Fruit fly (Drosophila melanogaster) whole organism, embryonic: ENCODE data around the gene CG33483.

Experiments
- Abd-B ChIP-seq: fragments of 200-800 bp; sonication (Bioruptor generic); optimal IDR thresholded peaks from 2 replicates; lab custom pipeline; 2018; ENCODE audit warnings: missing biosample characterization, mild to moderate bottlenecking, missing genetic modification characterization, moderate library complexity
- Antp ChIP-seq: fragments of 200-800 bp; sonication (Bioruptor generic); optimal IDR thresholded peaks from 3 replicates; lab custom pipeline; 2016; ENCODE audit warnings: missing biosample characterization, missing genetic modification characterization
- Atf-2 ChIP-seq: fragments of 200-800 bp; sonication (Bioruptor generic); optimal IDR thresholded peaks from 2 replicates; lab custom pipeline; 2016; ENCODE audit warnings: missing biosample characterization, missing genetic modification characterization
- B-H1 ChIP-seq: fragments of 200-800 bp; sonication (Bioruptor generic); IDR thresholded peaks from 3 replicates; pipeline ENCODE4 v1.3.6; 2022; ENCODE audit warnings: missing biosample characterization, missing genetic modification characterization
- B-H2 ChIP-seq: fragments of 200-800 bp; sonication (Bioruptor generic); optimal IDR thresholded peaks from 2 replicates; lab custom pipeline; 2018; ENCODE audit warnings: missing biosample characterization, mild to moderate bottlenecking, missing genetic modification characterization
- C15 ChIP-seq: fragments of 200-800 bp; sonication (Bioruptor generic); IDR thresholded peaks from 3 replicates; pipeline ENCODE4 v1.3.6; 2022; ENCODE audit warnings: missing biosample characterization, missing genetic modification characterization
- CG10321 ChIP-seq: fragments of 200-800 bp; sonication (Bioruptor generic); IDR thresholded peaks from 2 replicates; pipeline ENCODE4 v1.3.6; 2022; ENCODE audit warnings: missing biosample characterization, missing genetic modification characterization
- CG11085 ChIP-seq: fragments of 200-800 bp; sonication (Bioruptor generic); IDR thresholded peaks from 2 replicates; pipeline ENCODE4 v1.3.6; 2022; ENCODE audit warnings: missing biosample characterization, missing genetic modification characterization
- CG11398 ChIP-seq: fragments of 200-800 bp; sonication (Bioruptor generic); optimal IDR thresholded peaks from 2 replicates; lab custom pipeline; 2016; ENCODE audit warnings: missing biosample characterization, missing genetic modification characterization
- CG12219 ChIP-seq: fragments of 200-800 bp; sonication (Bioruptor generic); optimal IDR thresholded peaks from 3 replicates; lab custom pipeline; 2018; ENCODE audit warnings: missing biosample characterization, mild to moderate bottlenecking, missing genetic modification characterization
- CG15479 ChIP-seq: fragments of 200-800 bp; sonication (Bioruptor generic); optimal IDR thresholded peaks from 3 replicates; lab custom pipeline; 2019; ENCODE audit warnings: missing biosample characterization, mild to moderate bottlenecking, missing genetic modification characterization, moderate library complexity
- CG15696 ChIP-seq: fragments of 200-800 bp; sonication (Bioruptor generic); optimal IDR thresholded peaks from 2 replicates; lab custom pipeline; 2019; ENCODE audit warnings: missing biosample characterization, mild to moderate bottlenecking, missing genetic modification characterization, moderate library complexity
- CG17568 ChIP-seq: fragments of 200-800 bp; sonication (Bioruptor generic); optimal IDR thresholded peaks from 2 replicates; lab custom pipeline; 2018; ENCODE audit warnings: missing biosample characterization, mild to moderate bottlenecking, missing genetic modification characterization, moderate library complexity
- CG18262 ChIP-seq: fragments of 200-800 bp; optimal IDR thresholded peaks from 3 replicates; lab custom pipeline; 2019; ENCODE audit warnings: missing biosample characterization, mild to moderate bottlenecking, missing genetic modification characterization, moderate library complexity
- CG18599 ChIP-seq: fragments of 200-800 bp; sonication (Bioruptor generic); optimal IDR thresholded peaks from 3 replicates; lab custom pipeline; 2017; ENCODE audit warnings: missing biosample characterization, missing genetic modification characterization, mild to moderate bottlenecking, moderate library complexity, missing genetic modification reagents
- CG2678 ChIP-seq: fragments of 200-800 bp; sonication (Bioruptor generic); optimal IDR thresholded peaks from 3 replicates; lab custom pipeline; 2019; ENCODE audit warnings: missing biosample characterization, mild to moderate bottlenecking, missing genetic modification characterization, moderate library complexity
- CG31224 ChIP-seq: fragments of 200-800 bp; sonication (Bioruptor generic); IDR thresholded peaks from 2 replicates; pipeline ENCODE4 v1.3.6; 2022; ENCODE audit warnings: missing biosample characterization, missing genetic modification characterization
- CG32772 ChIP-seq: fragments of 200-800 bp; sonication (Bioruptor generic); IDR thresholded peaks from 2 replicates; pipeline ENCODE4 v1.3.6; 2022; ENCODE audit warnings: missing biosample characterization, missing genetic modification characterization
- CG3726 ChIP-seq: fragments of 200-800 bp; sonication (Bioruptor generic); IDR thresholded peaks from 3 replicates; pipeline ENCODE4, ENCODE4 v1.3.6; 2022; ENCODE audit warnings: missing biosample characterization, missing genetic modification characterization
- CG3838 ChIP-seq: fragments of 200-800 bp; sonication (Bioruptor generic); optimal IDR thresholded peaks from 3 replicates; lab custom pipeline; 2016; ENCODE audit warnings: missing biosample characterization, missing genetic modification characterization
- CG4730 ChIP-seq: fragments of 200-800 bp; sonication (Bioruptor generic); IDR thresholded peaks from 2 replicates; pipeline ENCODE4 v1.3.6; 2022; ENCODE audit warnings: missing biosample characterization, missing genetic modification characterization
- CG8924 ChIP-seq: fragments of 200-800 bp; optimal IDR thresholded peaks from 3 replicates; lab custom pipeline; 2019; ENCODE audit warnings: missing biosample characterization, mild to moderate bottlenecking, missing genetic modification characterization, moderate library complexity
- CHES-1-like ChIP-seq: fragments of 200-800 bp; sonication (Bioruptor generic); optimal IDR thresholded peaks from 2 replicates; lab custom pipeline; 2016; ENCODE audit warnings: missing biosample characterization, missing genetic modification characterization
- CTCF ChIP-seq: fragments of 200-800 bp; sonication (Bioruptor generic); optimal IDR thresholded peaks from 2 replicates; lab custom pipeline; 2017; ENCODE audit warnings: missing biosample characterization, mild to moderate bottlenecking, missing genetic modification characterization, moderate library complexity
- CkIIα-i1 ChIP-seq: fragments of 200-800 bp; sonication (Bioruptor generic); IDR thresholded peaks from 2 replicates; pipeline ENCODE4 v1.3.6; 2022; ENCODE audit warnings: missing biosample characterization, missing genetic modification characterization
- D ChIP-seq, 2 experiments: fragments of 200-800 bp in 1 of 2; fragments of >200 bp in 1 of 2; sonication (Bioruptor generic) in 1 of 2; optimal IDR thresholded peaks; 2 replicates in 1 of 2; 3 replicates in 1 of 2; lab custom pipeline; 2017; ENCODE audit warnings: mild to moderate bottlenecking in 1 of 2, missing biosample characterization in 1 of 2, missing genetic modification characterization in 1 of 2, missing genetic modification reagents in 1 of 2
- E2f1 ChIP-seq: fragments of 200-800 bp; sonication (Bioruptor generic); IDR thresholded peaks from 2 replicates; pipeline ENCODE4 v1.3.6; 2022; ENCODE audit warnings: missing biosample characterization, missing genetic modification characterization
- Ets65A ChIP-seq: fragments of 200-800 bp; sonication (Bioruptor generic); peaks from one replicate; lab custom pipeline; 2016; ENCODE audit warnings: missing biosample characterization, missing genetic modification characterization
- HLHmδ ChIP-seq: fragments of 200-800 bp; sonication (Bioruptor generic); optimal IDR thresholded peaks from 2 replicates; lab custom pipeline; 2018; ENCODE audit warnings: missing biosample characterization, mild to moderate bottlenecking, missing genetic modification characterization, moderate library complexity
- Hmr ChIP-seq: fragments of 200-800 bp; sonication (Bioruptor generic); optimal IDR thresholded peaks from 3 replicates; lab custom pipeline; 2017; ENCODE audit warnings: mild to moderate bottlenecking, missing biosample characterization, missing genetic modification reagents, missing genetic modification characterization
- Jarid2 ChIP-seq: fragments of 200-800 bp; sonication (Bioruptor generic); optimal IDR thresholded peaks from 3 replicates; lab custom pipeline; 2017; ENCODE audit warnings: mild to moderate bottlenecking, missing biosample characterization, missing genetic modification reagents, missing genetic modification characterization
- Pdp1 ChIP-seq, 2 experiments: fragments of 200-800 bp; sonication (Bioruptor generic); optimal IDR thresholded peaks; 3 replicates each; lab custom pipeline; 2016; ENCODE audit warnings: missing biosample characterization in 2 of 2, missing genetic modification characterization in 2 of 2, mild to moderate bottlenecking in 1 of 2, moderate library complexity in 1 of 2
- Ptx1 ChIP-seq: fragments of 200-800 bp; sonication (Bioruptor generic); IDR thresholded peaks from 2 replicates; pipeline ENCODE4 v1.3.6; 2022; ENCODE audit warnings: missing biosample characterization, missing genetic modification characterization
- Sin3A ChIP-seq: fragments of >200 bp; optimal IDR thresholded peaks from 2 replicates; lab custom pipeline; 2018
- Trl ChIP-seq, 3 experiments: fragments of >200 bp in 2 of 3; fragments of 200-800 bp in 1 of 3; sonication (Bioruptor generic) in 1 of 3; optimal IDR thresholded peaks; 2 replicates in 1 of 3; 3 replicates in 2 of 3; lab custom pipeline; 2016 to 2017; ENCODE audit warnings: missing biosample characterization in 1 of 3, missing genetic modification characterization in 1 of 3
- Xrp1 ChIP-seq: fragments of 200-800 bp; sonication (Bioruptor generic); IDR thresholded peaks from 2 replicates; pipeline ENCODE4 v1.3.6; 2022; ENCODE audit warnings: missing biosample characterization, missing genetic modification characterization
- caup ChIP-seq: fragments of 200-800 bp; sonication (Bioruptor generic); optimal IDR thresholded peaks from 3 replicates; lab custom pipeline; 2017; ENCODE audit warnings: missing biosample characterization, mild to moderate bottlenecking, missing genetic modification characterization, moderate library complexity; ENCODE audit not compliant: severe bottlenecking
- crol ChIP-seq: fragments of 200-800 bp; sonication (Bioruptor generic); IDR thresholded peaks from 2 replicates; pipeline ENCODE4 v1.3.6; 2022; ENCODE audit warnings: missing biosample characterization, missing genetic modification characterization
- en ChIP-seq: fragments of 200-800 bp; sonication (Bioruptor generic); optimal IDR thresholded peaks from 2 replicates; lab custom pipeline; 2016; ENCODE audit warnings: missing biosample characterization, missing genetic modification characterization
- grn ChIP-seq: fragments of 200-800 bp; sonication (Bioruptor generic); optimal IDR thresholded peaks from 3 replicates; lab custom pipeline; 2017; ENCODE audit warnings: missing biosample characterization, missing genetic modification characterization
- hbn ChIP-seq: fragments of 200-800 bp; sonication (Bioruptor generic); IDR thresholded peaks from 2 replicates; pipeline ENCODE4 v1.3.6; 2022; ENCODE audit warnings: missing biosample characterization, missing genetic modification characterization; ENCODE audit not compliant: partially characterized antibody
- klu ChIP-seq: fragments of 200-800 bp; sonication (Bioruptor generic); IDR thresholded peaks from 2 replicates; pipeline ENCODE4 v1.3.6; 2022; ENCODE audit warnings: missing biosample characterization, missing genetic modification characterization
- lilli ChIP-seq: fragments of 200-800 bp; sonication (Bioruptor generic); optimal IDR thresholded peaks from 3 replicates; lab custom pipeline; 2016; ENCODE audit warnings: missing biosample characterization, missing genetic modification characterization
- pb ChIP-seq: fragments of 200-800 bp; sonication (Bioruptor generic); optimal IDR thresholded peaks from 3 replicates; lab custom pipeline; 2016; ENCODE audit warnings: missing biosample characterization, missing genetic modification characterization
- phol ChIP-seq: fragments of 200-800 bp; sonication (Bioruptor generic); optimal IDR thresholded peaks from 3 replicates; lab custom pipeline; 2018; ENCODE audit warnings: missing biosample characterization, mild to moderate bottlenecking, missing genetic modification characterization, moderate library complexity
- sens ChIP-seq: fragments of 200-800 bp; sonication (Bioruptor generic); peaks from one replicate; lab custom pipeline; 2016; ENCODE audit warnings: missing biosample characterization, missing genetic modification characterization
- sens-2 ChIP-seq: fragments of 200-800 bp; sonication (Bioruptor generic); IDR thresholded peaks from 2 replicates; pipeline ENCODE4 v1.3.6; 2022; ENCODE audit warnings: missing biosample characterization, missing genetic modification characterization
- slp2 ChIP-seq: fragments of 200-800 bp; sonication (Bioruptor generic); optimal IDR thresholded peaks from 2 replicates; lab custom pipeline; 2016; ENCODE audit warnings: missing biosample characterization, missing genetic modification characterization
- tna ChIP-seq: fragments of 200-800 bp; sonication (Bioruptor generic); IDR thresholded peaks from 2 replicates; pipeline ENCODE4 v1.3.6; 2022; ENCODE audit warnings: missing biosample characterization, missing genetic modification characterization; ENCODE audit not compliant: partially characterized antibody
- vnd ChIP-seq: fragments of 200-800 bp; sonication (Bioruptor generic); IDR thresholded peaks from 3 replicates; pipeline ENCODE4 v1.3.6; 2022; ENCODE audit warnings: missing biosample characterization, missing genetic modification characterization; ENCODE audit not compliant: partially characterized antibody
- wdn ChIP-seq: fragments of 200-800 bp; sonication (Bioruptor generic); IDR thresholded peaks from 2 replicates; pipeline ENCODE4 v1.3.6; 2022; ENCODE audit warnings: missing biosample characterization, missing genetic modification characterization
- yki ChIP-seq: fragments of >200 bp; optimal IDR thresholded peaks from 3 replicates; lab custom pipeline; 2018

The CG33483 gene

dm6 chr3R:30946352-30946751 lies 44.4 kb upstream of the CG33483 start (continued):
- no peak for TF ChIP-seq E2f1 (GFP tag; lab: Robert Waterston, UW)
- peak; percentile 82 for TF ChIP-seq CTCF (GFP tag; lab: Kevin White, UChicago)
- TF ChIP-seq CG4730 (GFP tag; lab: Robert Waterston, UW) = no peak
- no peak for TF ChIP-seq CG32772 (GFP tag; lab: Robert Waterston, UW)
- TF ChIP-seq CkIIα-i1 = no peak
- TF ChIP-seq tna (GFP tag; lab: Robert Waterston, UW) = no peak
- TF ChIP-seq CG8924 = no peak
- TF ChIP-seq hbn (GFP tag; lab: Robert Waterston, UW) = no peak
- peak; percentile 48 for TF ChIP-seq Hmr (GFP tag; lab: Kevin White, UChicago)
- TF ChIP-seq CG31224 (GFP tag; lab: Robert Waterston, UW) = no peak
- no peak for TF ChIP-seq Abd-B (GFP tag; lab: Kevin White, UChicago)
- no peak for TF ChIP-seq vnd (GFP tag; lab: Robert Waterston, UW)
- TF ChIP-seq C15 (GFP tag; lab: Robert Waterston, UW) = no peak
- TF ChIP-seq caup (GFP tag; lab: Kevin White, UChicago) = no peak
- TF ChIP-seq CG11398 (GFP tag; lab: Kevin White, UChicago) = no peak
- no peak for TF ChIP-seq yki (lab: Kevin White, UChicago)
- no peak for TF ChIP-seq B-H1
- TF ChIP-seq CG17568 = no peak
- TF ChIP-seq Sin3A (lab: Kevin White, UChicago) = no peak
- no peak for TF ChIP-seq pb (GFP tag; lab: Kevin White, UChicago)
- no peak for TF ChIP-seq CG18599 (GFP tag; lab: Kevin White, UChicago)
- TF ChIP-seq Jarid2 = no peak

dm6 chr3R:30940234-30940633 lies 38.3 kb upstream of the CG33483 start:
- TF ChIP-seq sens (GFP tag; lab: Kevin White, UChicago) = no peak
- no peak for TF ChIP-seq Pdp1 (GFP tag; optimal IDR thresholded peaks at IDR 0.05; lab: Kevin White, UChicago)
- no peak for TF ChIP-seq CG15479
- no peak for TF ChIP-seq Xrp1 (GFP tag; lab: Robert Waterston, UW)
- TF ChIP-seq slp2 (GFP tag; lab: Kevin White, UChicago) = no peak
- TF ChIP-seq D (optimal IDR thresholded peaks at IDR 0.05; lab: Kevin White, UChicago) = no peak
- no peak for TF ChIP-seq D (GFP tag; optimal IDR thresholded peaks at IDR 0.05; lab: Kevin White, UChicago)
- TF ChIP-seq Ptx1 (GFP tag; lab: Robert Waterston, UW) = peak; percentile 46; the same call in 1 of the 2 replicates
- no peak for TF ChIP-seq klu (GFP tag; lab: Robert Waterston, UW)
- no peak for TF ChIP-seq CG3838 (GFP tag; lab: Kevin White, UChicago)
- TF ChIP-seq lilli (GFP tag; lab: Kevin White, UChicago) = no peak
- TF ChIP-seq crol (GFP tag; lab: Robert Waterston, UW) = 0 out of 2 replicates have a peak, but pooled peaks have one; percentile 25
- no peak for TF ChIP-seq B-H2
- no peak for TF ChIP-seq CHES-1-like (GFP tag; lab: Kevin White, UChicago)
- TF ChIP-seq en (GFP tag; lab: Kevin White, UChicago) = no peak
- no peak for TF ChIP-seq Trl (optimal IDR thresholded peaks at IDR 0.05; lab: Kevin White, UChicago)
- no peak for TF ChIP-seq Trl (GFP tag; optimal IDR thresholded peaks at IDR 0.05; lab: Kevin White, UChicago)
- no peak for TF ChIP-seq Antp
- TF ChIP-seq Ets65A (GFP tag; lab: Kevin White, UChicago) = peak; percentile 22
- no peak for TF ChIP-seq wdn
- TF ChIP-seq CG2678 (tag; lab: Kevin White, UChicago) = no peak
- no peak for TF ChIP-seq CG15696 (tag; lab: Kevin White, UChicago)
- TF ChIP-seq CG18262 = no peak
- no peak for TF ChIP-seq grn (GFP tag; lab: Kevin White, UChicago)
- 0 out of 2 replicates have a peak, but pooled peaks have one; percentile 26 for TF ChIP-seq CG11085 (GFP tag; lab: Robert Waterston, UW)
- TF ChIP-seq CG10321 = peak; percentile 62; the same call in 1 of the 2 replicates
- TF ChIP-seq CG3726 = no peak
- no peak for TF ChIP-seq Atf-2 (GFP tag; lab: Kevin White, UChicago)
- no peak for TF ChIP-seq sens-2 (GFP tag; lab: Robert Waterston, UW)
- TF ChIP-seq phol = no peak
- TF ChIP-seq HLHmδ (GFP tag; lab: Kevin White, UChicago) = no peak
- no peak for TF ChIP-seq CG12219
